Worm (Caenorhabditis elegans) whole organism, midembryonic: ENCODE results near the gene W04E12.9.
"Not testable (repeated sequence)": the region's sequence is repeated elsewhere in the genome, so short reads cannot be mapped to it uniquely, and the experiment has no call there.

Source experiments
- cog-1 ChIP-seq: sonication (generic microtip); optimal IDR thresholded peaks from 2 replicates; lab custom pipeline; 2016; ENCODE audit warnings: missing genetic modification characterization, missing compliant biosample characterization
- flt-1 ChIP-seq: fragments of 200-800 bp; sonication (Bioruptor generic); IDR thresholded peaks from 2 replicates; pipeline ENCODE4 v1.3.6; 2022; ENCODE audit warnings: missing genetic modification characterization, missing compliant biosample characterization
- klf-2 ChIP-seq: fragments of 200-800 bp; sonication (Bioruptor generic); conservative IDR thresholded peaks from 2 replicates; pipeline ENCODE4 v1.3.6; 2022; ENCODE audit warnings: missing genetic modification reagents, missing genetic modification characterization, missing compliant biosample characterization
- med-1 ChIP-seq: sonication (generic microtip); optimal IDR thresholded peaks from 2 replicates; lab custom pipeline; 2017; ENCODE audit warnings: missing genetic modification characterization, mild to moderate bottlenecking, missing compliant biosample characterization, antibody characterized with exemption, missing genetic modification reagents; ENCODE audit not compliant: insufficient read depth
- ref-1 ChIP-seq: fragments of 200-800 bp; sonication (Bioruptor generic); conservative IDR thresholded peaks from 2 replicates; pipeline ENCODE4 v1.3.6; 2022; ENCODE audit warnings: missing genetic modification reagents, missing genetic modification characterization, missing compliant biosample characterization
- tab-1 ChIP-seq: fragments of 200-800 bp; sonication (Bioruptor generic); IDR thresholded peaks from 2 replicates; pipeline ENCODE4 v1.3.6; 2022; ENCODE audit warnings: missing genetic modification characterization, missing compliant biosample characterization
- ztf-23 ChIP-seq: fragments of 200-800 bp; sonication (Bioruptor generic); IDR thresholded peaks from 2 replicates; pipeline ENCODE4 v1.3.6; 2022; ENCODE audit warnings: missing genetic modification reagents, missing genetic modification characterization, missing compliant biosample characterization
- ztf-29 ChIP-seq: fragments of 200-800 bp; sonication (Bioruptor generic); IDR thresholded peaks from 2 replicates; pipeline ENCODE4 v1.3.6; 2022; ENCODE audit warnings: missing genetic modification reagents, missing genetic modification characterization, missing compliant biosample characterization

DNA sequence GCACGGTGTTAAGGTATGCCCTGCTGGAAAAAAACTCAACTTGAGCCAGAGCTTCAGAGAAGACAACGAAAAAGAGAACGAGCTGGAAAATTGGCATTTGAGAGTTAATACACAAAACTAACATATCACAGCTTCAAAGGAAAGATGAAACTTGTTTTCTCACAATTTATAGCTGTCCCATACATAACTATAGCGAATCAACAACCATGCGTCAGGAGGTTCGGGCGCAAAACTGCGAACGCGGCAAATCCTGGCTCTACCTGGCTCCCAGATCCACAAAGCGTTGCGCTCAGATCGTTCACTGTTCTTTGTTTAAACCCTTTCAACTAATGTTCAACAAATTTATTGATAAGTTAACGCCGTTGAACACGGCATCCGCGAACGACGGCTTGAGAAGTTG lies 44.7 kb upstream of the W04E12.9 start, which contains the start of gene Y43F8C.23:
- not testable (repeated sequence) for TF ChIP-seq flt-1 (GFP tag; lab: Robert Waterston, UW); cog-1 (tag; lab: Kevin White, UChicago); tab-1; med-1 (GFP tag; lab: Kevin White, UChicago); klf-2 (GFP tag; lab: Robert Waterston, UW); ref-1 (GFP tag; lab: Robert Waterston, UW); ztf-29 (GFP tag; lab: Robert Waterston, UW); ztf-23 (GFP tag; lab: Robert Waterston, UW)
